Worm (Caenorhabditis elegans) whole organism, L3 larva: Measurements from ENCODE around the gene R03D7.2.
A peak's percentile ranks its signal among the peaks of the same experiment; 100 is the strongest.
"Not testable (repeated sequence)": the region's sequence is repeated elsewhere in the genome, so short reads cannot be mapped to it uniquely, and the experiment has no call there.

Source experiments
- R02D3.7 ChIP-seq: fragments of 150-350 bp; optimal IDR thresholded peaks from 2 replicates; lab custom pipeline; 2014; ENCODE audit warnings: missing biosample characterization, missing genetic modification characterization
- aly-2 ChIP-seq: fragments of 150-350 bp; optimal IDR thresholded peaks from 2 replicates; lab custom pipeline; 2014; ENCODE audit warnings: missing biosample characterization, missing genetic modification characterization
- ama-1 ChIP-seq: fragments of 150-350 bp; optimal IDR thresholded peaks from 2 replicates; lab custom pipeline; 2018
- ceh-28 ChIP-seq: fragments of 150-350 bp; optimal IDR thresholded peaks from 2 replicates; lab custom pipeline; 2014; ENCODE audit warnings: missing biosample characterization, missing genetic modification reagents, missing genetic modification characterization
- ceh-82 ChIP-seq: fragments of 150-350 bp; optimal IDR thresholded peaks from 2 replicates; lab custom pipeline; 2014; ENCODE audit warnings: missing biosample characterization, missing genetic modification characterization
- ceh-9 ChIP-seq: sonication (generic microtip); optimal IDR thresholded peaks from 2 replicates; lab custom pipeline; 2018; ENCODE audit warnings: missing biosample characterization, missing genetic modification characterization
- daf-12 ChIP-seq: fragments of 150-350 bp; optimal IDR thresholded peaks from 2 replicates; lab custom pipeline; 2014; ENCODE audit warnings: missing biosample characterization, missing genetic modification reagents, missing genetic modification characterization
- egl-5 ChIP-seq: fragments of 150-350 bp; optimal IDR thresholded peaks from 2 replicates; lab custom pipeline; 2017; ENCODE audit warnings: missing biosample characterization, missing genetic modification reagents, missing genetic modification characterization, inconsistent platforms
- elt-2 ChIP-seq: sonication (generic microtip); optimal IDR thresholded peaks from 2 replicates; lab custom pipeline; 2016; ENCODE audit warnings: missing genetic modification reagents, mild to moderate bottlenecking, missing genetic modification characterization, missing compliant biosample characterization
- elt-3 ChIP-seq, 3 experiments: fragments of 150-350 bp in 1 of 3; sonication (generic microtip) in 2 of 3; optimal IDR thresholded peaks; 2 replicates in 2 of 3; 4 replicates in 1 of 3; lab custom pipeline; 2014 to 2017; ENCODE audit warnings: missing biosample characterization in 3 of 3, missing genetic modification characterization in 3 of 3
- fkh-2 ChIP-seq: fragments of 150-350 bp; optimal IDR thresholded peaks from 2 replicates; lab custom pipeline; 2014; ENCODE audit warnings: missing biosample characterization, missing genetic modification reagents, missing genetic modification characterization
- jun-1 ChIP-seq: fragments of 150-350 bp; optimal IDR thresholded peaks from 2 replicates; lab custom pipeline; 2014; ENCODE audit warnings: missing biosample characterization, missing genetic modification reagents, missing genetic modification characterization
- lin-15B ChIP-seq: fragments of 150-350 bp; optimal IDR thresholded peaks from 2 replicates; lab custom pipeline; 2014; ENCODE audit warnings: missing biosample characterization, missing genetic modification characterization
- lin-39 ChIP-seq: fragments of 150-350 bp; optimal IDR thresholded peaks from 2 replicates; lab custom pipeline; 2018; ENCODE audit warnings: missing biosample characterization, missing genetic modification reagents, missing genetic modification characterization
- lsy-12 ChIP-seq: sonication (generic microtip); optimal IDR thresholded peaks from 2 replicates; lab custom pipeline; 2016; ENCODE audit warnings: mild to moderate bottlenecking, missing genetic modification characterization, missing compliant biosample characterization
- mdl-1 ChIP-seq: fragments of 150-350 bp; optimal IDR thresholded peaks from 2 replicates; lab custom pipeline; 2014; ENCODE audit warnings: missing biosample characterization, missing genetic modification characterization
- nfya-1 ChIP-seq: sonication (generic microtip); optimal IDR thresholded peaks from 2 replicates; lab custom pipeline; 2017; ENCODE audit warnings: missing genetic modification characterization, mild to moderate bottlenecking, missing compliant biosample characterization, antibody characterized with exemption, moderate library complexity; ENCODE audit not compliant: insufficient read depth
- nhr-11 ChIP-seq: fragments of 150-350 bp; optimal IDR thresholded peaks from 2 replicates; lab custom pipeline; 2014; ENCODE audit warnings: missing biosample characterization, missing genetic modification characterization
- nhr-12 ChIP-seq: fragments of 150-350 bp; optimal IDR thresholded peaks from 2 replicates; lab custom pipeline; 2014; ENCODE audit warnings: missing biosample characterization, missing genetic modification characterization
- nhr-237 ChIP-seq: fragments of 150-350 bp; optimal IDR thresholded peaks from 2 replicates; lab custom pipeline; 2014; ENCODE audit warnings: missing biosample characterization, missing genetic modification characterization
- nhr-25 ChIP-seq: sonication (generic microtip); optimal IDR thresholded peaks from 2 replicates; lab custom pipeline; 2017; ENCODE audit warnings: missing biosample characterization, missing genetic modification characterization
- nhr-28 ChIP-seq: fragments of 150-350 bp; optimal IDR thresholded peaks from 2 replicates; lab custom pipeline; 2014; ENCODE audit warnings: missing biosample characterization, missing genetic modification characterization
- nhr-43 ChIP-seq: sonication (generic microtip); optimal IDR thresholded peaks from 2 replicates; lab custom pipeline; 2016; ENCODE audit warnings: mild to moderate bottlenecking, missing genetic modification characterization, missing compliant biosample characterization; ENCODE audit not compliant: poor library complexity, severe bottlenecking
- pha-4 ChIP-seq: fragments of 150-350 bp; optimal IDR thresholded peaks from 2 replicates; lab custom pipeline; 2014; ENCODE audit warnings: missing biosample characterization, missing genetic modification reagents, missing genetic modification characterization
- pqm-1 ChIP-seq: fragments of 150-350 bp; optimal IDR thresholded peaks from 2 replicates; lab custom pipeline; 2017; ENCODE audit warnings: missing biosample characterization, missing genetic modification characterization, inconsistent platforms
- sea-2 ChIP-seq: fragments of 150-350 bp; sonication (generic microtip); optimal IDR thresholded peaks from 4 replicates; lab custom pipeline; 2014; ENCODE audit warnings: missing biosample characterization, missing genetic modification reagents, missing genetic modification characterization
- skn-1 ChIP-seq: fragments of 150-350 bp; optimal IDR thresholded peaks from 2 replicates; lab custom pipeline; 2014; ENCODE audit warnings: missing biosample characterization, missing genetic modification characterization
- snpc-4 ChIP-seq: fragments of 150-350 bp; optimal IDR thresholded peaks from 2 replicates; lab custom pipeline; 2014; ENCODE audit warnings: missing biosample characterization, missing genetic modification characterization
- tbx-2 ChIP-seq: sonication (generic microtip); optimal IDR thresholded peaks from 2 replicates; lab custom pipeline; 2016; ENCODE audit warnings: mild to moderate bottlenecking, missing genetic modification characterization, missing compliant biosample characterization
- zag-1 ChIP-seq: fragments of 150-350 bp; optimal IDR thresholded peaks from 2 replicates; lab custom pipeline; 2014; ENCODE audit warnings: missing biosample characterization, missing genetic modification characterization
- ztf-11 ChIP-seq: fragments of 150-350 bp; optimal IDR thresholded peaks from 2 replicates; lab custom pipeline; 2014; ENCODE audit warnings: missing biosample characterization, missing genetic modification characterization
- ztf-4 ChIP-seq: fragments of 150-350 bp; optimal IDR thresholded peaks from 2 replicates; lab custom pipeline; 2014; ENCODE audit warnings: missing biosample characterization, missing genetic modification characterization

Gene R03D7.2

DNA sequence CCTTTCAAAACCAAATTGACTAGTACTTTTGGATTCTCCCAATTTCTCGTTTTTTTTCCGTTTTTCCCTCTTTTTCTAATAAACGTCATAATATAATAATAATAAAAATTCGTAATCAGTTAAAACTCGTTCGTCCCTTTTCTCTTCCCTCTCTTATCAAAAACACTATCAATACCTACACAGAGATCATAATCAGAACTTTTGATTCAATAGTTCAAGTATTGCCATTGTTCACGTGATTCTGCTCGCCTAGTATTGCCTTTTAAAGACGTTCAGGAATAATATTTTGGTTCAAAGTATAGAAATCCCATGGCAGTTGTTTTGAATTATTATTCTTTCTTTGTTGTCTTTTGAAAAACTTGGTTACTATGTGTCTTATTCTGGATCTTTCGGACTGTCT lies 10.3 kb downstream of the R03D7.2 start:
- TF ChIP-seq jun-1 = peak; percentile 73
- no peak for TF ChIP-seq ceh-28 (tag; lab: Kevin White, UChicago)
- TF ChIP-seq ama-1 (lab: Kevin White, UChicago) = no peak
- peak; percentile 3 for TF ChIP-seq lsy-12
- peak; percentile 97 for TF ChIP-seq pqm-1 (tag; lab: Kevin White, UChicago)
- TF ChIP-seq nhr-11 (tag; lab: Kevin White, UChicago) = no peak
- no peak for TF ChIP-seq ceh-9 (tag; lab: Kevin White, UChicago)
- TF ChIP-seq ceh-82 (tag; lab: Kevin White, UChicago) = no peak
- TF ChIP-seq aly-2 (tag; lab: Kevin White, UChicago) = no peak
- no peak for TF ChIP-seq tbx-2
- peak; percentile 16 to 65 (median 18) for TF ChIP-seq elt-3 (tag; optimal IDR thresholded peaks at IDR 0.05; lab: Kevin White, UChicago)
- TF ChIP-seq elt-2 (tag; lab: Kevin White, UChicago) = peak; percentile 93
- TF ChIP-seq mdl-1 (tag; lab: Kevin White, UChicago) = no peak
- TF ChIP-seq nhr-12 (tag; lab: Kevin White, UChicago) = no peak
- no peak for TF ChIP-seq nhr-28 (tag; lab: Kevin White, UChicago)
- TF ChIP-seq zag-1 (tag; lab: Kevin White, UChicago) = no peak
- peak; percentile 2 for TF ChIP-seq nhr-25 (tag; lab: Kevin White, UChicago)
- TF ChIP-seq pha-4 (tag; lab: Kevin White, UChicago) = peak; percentile 44
- peak; percentile 34 for TF ChIP-seq snpc-4 (tag; lab: Kevin White, UChicago)
- no peak for TF ChIP-seq ztf-11 (tag; lab: Kevin White, UChicago)
- peak; percentile 34 for TF ChIP-seq skn-1 (tag; lab: Kevin White, UChicago)
- peak; percentile 24 for TF ChIP-seq nhr-43

DNA sequence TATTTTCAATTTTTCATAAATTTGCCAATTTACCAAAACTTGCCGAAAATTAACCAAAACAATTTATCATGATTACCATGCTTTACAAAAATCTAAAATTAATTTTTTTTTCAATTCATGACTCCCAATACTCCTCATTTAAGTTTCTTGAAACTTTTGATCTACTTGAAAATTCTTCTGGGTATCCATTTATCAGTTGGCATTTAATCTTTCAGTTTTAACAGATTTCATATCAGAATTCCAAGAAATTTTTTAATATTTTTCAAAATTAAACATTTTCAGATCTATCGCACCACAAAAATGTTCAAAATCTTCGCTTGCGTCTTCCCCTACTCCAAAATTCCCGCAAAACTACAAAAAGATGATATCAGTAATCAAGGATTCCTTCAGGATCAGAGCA lies 11.0 kb downstream of the R03D7.2 start, which contains the start of gene Y19D2B.2:
Y19D2B.2 (plus strand) TSS at position 301 of the 400 bp plus-strand sequence.
- TF ChIP-seq aly-2 (tag; lab: Kevin White, UChicago) (no peak), nfya-1 (no peak), ama-1 (lab: Kevin White, UChicago) (no peak), elt-2 (tag; lab: Kevin White, UChicago) (no peak), nhr-237 (tag; lab: Kevin White, UChicago) (no peak), tbx-2 (no peak), sea-2 (no peak), egl-5 (no peak), skn-1 (tag; lab: Kevin White, UChicago) (no peak), ceh-82 (tag; lab: Kevin White, UChicago) (no peak), lin-39 (tag; lab: Kevin White, UChicago) (no peak), ceh-28 (tag; lab: Kevin White, UChicago) (no peak), jun-1 (no peak), R02D3.7 (tag; lab: Kevin White, UChicago) (no peak), nhr-43 (no peak), ceh-9 (tag; lab: Kevin White, UChicago) (no peak)

DNA sequence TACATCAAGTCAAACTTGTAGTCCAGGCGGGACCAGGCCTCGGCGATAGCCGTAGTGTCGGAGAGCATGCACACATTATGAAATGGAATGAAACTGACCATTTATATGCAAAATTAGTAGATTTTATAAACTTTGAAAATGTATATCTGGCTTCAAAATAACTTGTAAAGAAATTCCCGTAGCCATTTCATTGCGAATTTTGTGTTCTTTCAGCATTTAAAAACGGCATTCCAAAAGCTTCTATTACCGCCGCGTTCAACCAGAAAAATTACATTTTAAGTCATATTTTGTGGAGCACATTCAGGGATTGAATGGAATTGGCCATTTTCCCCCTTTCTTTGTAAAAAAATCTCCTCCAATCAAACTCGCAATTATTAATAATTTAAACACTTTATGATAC lies 12.1 kb downstream of the R03D7.2 start, which contains the start of gene Y19D2B.1:
Y19D2B.1 (minus strand) TSS at position 101 of the 400 bp plus-strand sequence.
- TF ChIP-seq egl-5; aly-2 (tag; lab: Kevin White, UChicago); R02D3.7 (tag; lab: Kevin White, UChicago): not testable (repeated sequence)
- TF ChIP-seq, all 47 proteins: peak for 0; not testable (repeated sequence) for 47

DNA sequence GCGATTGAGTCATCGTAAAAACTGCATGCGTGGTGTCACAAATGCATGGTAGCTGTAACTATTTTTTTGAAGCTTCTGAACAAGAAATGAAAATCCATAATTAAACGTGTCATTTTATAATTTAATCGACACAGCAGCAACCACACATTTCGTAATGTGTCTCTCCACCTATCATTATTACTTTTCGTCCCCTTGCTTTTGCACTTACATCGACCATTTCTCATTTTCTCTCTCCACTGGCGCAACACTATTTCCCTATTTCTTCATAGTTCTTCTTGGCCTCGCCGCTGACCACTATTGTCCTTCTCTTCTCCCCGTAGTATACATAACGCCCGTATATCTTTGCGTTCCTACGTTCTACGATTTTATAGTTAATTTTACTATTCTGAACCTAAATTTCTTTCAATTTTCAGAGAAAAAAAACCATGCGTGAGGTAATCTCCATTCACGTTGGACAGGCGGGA lies 16.7 kb downstream of the R03D7.2 start, which contains the start of gene tba-4:
tba-4 (plus strand) TSS at position 414 of the 464 bp plus-strand sequence.
- no peak for TF ChIP-seq ztf-4
- TF ChIP-seq elt-2 (tag; lab: Kevin White, UChicago) = peak; percentile 23
- TF ChIP-seq nhr-25 (tag; lab: Kevin White, UChicago) = peak; percentile 13
- no peak for TF ChIP-seq daf-12 (tag; lab: Kevin White, UChicago)

DNA sequence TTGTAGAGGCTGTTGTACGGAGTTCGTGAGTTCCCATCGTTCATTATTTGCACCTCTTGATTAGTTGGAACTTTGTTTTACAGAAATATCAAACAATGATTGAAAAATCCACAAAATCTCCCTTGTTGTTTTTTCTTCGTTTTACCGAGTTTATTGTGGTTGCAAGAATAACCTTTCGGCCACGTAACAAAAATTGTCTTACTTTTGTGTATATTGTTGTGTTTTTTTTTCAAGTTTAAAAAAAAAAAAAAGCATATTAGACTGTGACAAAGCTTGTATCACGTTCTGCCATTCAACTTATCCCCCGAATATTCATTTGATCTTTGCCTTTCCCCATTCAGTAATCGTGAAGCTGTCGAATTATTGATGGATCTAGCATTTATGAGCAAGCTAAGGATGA lies 17.8 kb downstream of the R03D7.2 start, which contains the start of gene F44F4.10:
F44F4.10 (minus strand) TSS at position 101 of the 400 bp plus-strand sequence.
- no peak for TF ChIP-seq mdl-1 (tag; lab: Kevin White, UChicago)
- TF ChIP-seq daf-12 (tag; lab: Kevin White, UChicago) = no peak
- TF ChIP-seq fkh-2 (tag; lab: Kevin White, UChicago) = no peak
- TF ChIP-seq lin-15B = no peak
- TF ChIP-seq egl-5 = no peak
- no peak for TF ChIP-seq tbx-2
- TF ChIP-seq ceh-82 (tag; lab: Kevin White, UChicago) = no peak
